Worm (Caenorhabditis elegans): ENCODE data around the gene C13A2.6.
"Not testable (repeated sequence)": the region's sequence is repeated elsewhere in the genome, so short reads cannot be mapped to it uniquely, and the experiment has no call there.

DNA sequence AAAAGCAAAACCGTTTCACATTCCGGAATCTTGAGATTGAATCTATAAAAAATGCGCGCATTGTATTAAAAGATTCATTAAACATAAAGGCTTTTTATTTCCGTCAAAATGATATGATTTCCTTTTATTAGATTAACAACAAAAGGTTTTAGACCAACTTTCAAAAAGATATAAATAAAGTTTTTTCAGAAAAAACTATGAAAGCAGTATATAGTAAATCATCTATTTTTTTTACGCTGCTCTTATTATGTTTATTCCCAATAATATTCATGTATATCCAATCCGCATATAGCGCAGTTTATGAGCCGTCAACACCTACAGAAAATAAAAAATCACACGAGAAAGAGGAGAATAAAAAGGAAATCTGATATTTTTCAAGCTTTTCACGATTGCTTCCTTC is 35.0 kb downstream of the C13A2.6 start, which contains the start of gene F07G11.2:
- not testable (repeated sequence) for TF ChIP-seq nhr-179 (tag; optimal IDR thresholded peaks at IDR 0.05); unc-130 (GFP tag; optimal IDR thresholded peaks at IDR 0.05); unc-62 (GFP tag; optimal IDR thresholded peaks at IDR 0.05); rcor-1 (GFP tag; IDR thresholded peaks at IDR 0.05); F49E8.2 (tag; optimal IDR thresholded peaks at IDR 0.05; ENCODE audit: insufficient read depth); ztf-6 (GFP tag; IDR thresholded peaks at IDR 0.05); B0261.1 (tag; optimal IDR thresholded peaks at IDR 0.05); hmg-20 (GFP tag; IDR thresholded peaks at IDR 0.05); Y79H2A.3 (GFP tag; conservative IDR thresholded peaks at IDR 0.05); cebp-2 (GFP tag; IDR thresholded peaks at IDR 0.05); F55B11.4 (tag; optimal IDR thresholded peaks at IDR 0.05; ENCODE audit: borderline replicate concordance, insufficient read depth); lsl-1 (GFP tag; optimal IDR thresholded peaks at IDR 0.05); T07F8.4 (tag; optimal IDR thresholded peaks at IDR 0.05)
